Fruit fly (Drosophila melanogaster) S2 (cell line): ENCODE data around the gene ppk11.

Experiments
- CG8478 ChIP-seq: fragments of >200 bp; optimal IDR thresholded peaks from 2 replicates; lab custom pipeline; 2018
- CTCF ChIP-seq, 2 experiments: fragments of >200 bp; optimal IDR thresholded peaks; 2 replicates each; lab custom pipeline; 2018

DNA sequence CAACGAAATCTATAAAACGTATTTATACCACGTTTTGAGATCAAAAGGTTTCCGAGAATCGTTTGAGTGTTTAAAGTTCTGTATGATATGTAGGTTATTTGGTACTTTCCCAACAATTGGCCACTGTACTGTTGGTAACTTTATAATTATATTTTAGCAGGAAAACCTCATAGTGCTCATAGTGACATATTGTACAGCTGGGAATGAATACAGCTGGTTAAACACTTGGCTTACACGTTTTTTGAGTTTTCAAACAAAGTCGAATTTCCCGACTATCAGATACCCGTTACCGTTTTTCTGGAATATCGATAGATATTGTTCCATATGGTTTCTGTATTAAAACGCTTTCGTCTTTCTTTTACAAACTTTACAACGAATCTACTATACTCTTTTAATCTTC, 3.6 kb upstream of the ppk11 start:
- TF ChIP-seq CTCF (optimal IDR thresholded peaks at IDR 0.05; lab: Kevin White, UChicago) (no peak), CG8478 (lab: Kevin White, UChicago) (no peak)
